Worm (Caenorhabditis elegans) whole organism, L2 larva: ENCODE results near the gene klp-19.

ENCODE experiments used
- C34F6.9 ChIP-seq: fragments of 150-350 bp; optimal IDR thresholded peaks from 2 replicates; lab custom pipeline; 2014; ENCODE audit warnings: missing biosample characterization, missing genetic modification characterization
- R02D3.7 ChIP-seq: fragments of 150-350 bp; optimal IDR thresholded peaks from 2 replicates; lab custom pipeline; 2014; ENCODE audit warnings: missing biosample characterization, missing genetic modification characterization
- Y55F3AM.14 ChIP-seq: fragments of 200-800 bp; sonication (Bioruptor generic); optimal IDR thresholded peaks from 2 replicates; lab custom pipeline; 2018; ENCODE audit warnings: mild to moderate bottlenecking, missing genetic modification characterization, missing compliant biosample characterization
- ZK546.5 ChIP-seq: sonication (generic microtip); optimal IDR thresholded peaks from 2 replicates; lab custom pipeline; 2017; ENCODE audit warnings: missing biosample characterization, missing genetic modification characterization
- alr-1 ChIP-seq: fragments of 150-350 bp; optimal IDR thresholded peaks from 2 replicates; lab custom pipeline; 2014; ENCODE audit warnings: missing biosample characterization, missing genetic modification characterization
- ama-1 ChIP-seq: fragments of 150-350 bp; optimal IDR thresholded peaks from 2 replicates; lab custom pipeline; 2018; ENCODE audit warnings: inconsistent platforms
- blmp-1 ChIP-seq: sonication (generic microtip); optimal IDR thresholded peaks from 2 replicates; lab custom pipeline; 2017; ENCODE audit warnings: missing genetic modification characterization, mild to moderate bottlenecking, missing compliant biosample characterization, antibody characterized with exemption, moderate library complexity; ENCODE audit not compliant: insufficient read depth
- ceh-16 ChIP-seq: fragments of 150-350 bp; optimal IDR thresholded peaks from 2 replicates; lab custom pipeline; 2014; ENCODE audit warnings: missing biosample characterization, missing genetic modification characterization
- ceh-82 ChIP-seq: fragments of 150-350 bp; optimal IDR thresholded peaks from 2 replicates; lab custom pipeline; 2014; ENCODE audit warnings: missing biosample characterization, missing genetic modification characterization
- crh-2 ChIP-seq: sonication (generic microtip); optimal IDR thresholded peaks from 2 replicates; lab custom pipeline; 2017; ENCODE audit warnings: missing biosample characterization, missing genetic modification characterization
- dmd-4 ChIP-seq: sonication (generic microtip); optimal IDR thresholded peaks from 2 replicates; lab custom pipeline; 2017; ENCODE audit warnings: missing biosample characterization, missing genetic modification characterization
- elt-1 ChIP-seq: fragments of 150-350 bp; optimal IDR thresholded peaks from 2 replicates; lab custom pipeline; 2014; ENCODE audit warnings: missing biosample characterization, missing genetic modification characterization
- fos-1 ChIP-seq: fragments of 150-350 bp; optimal IDR thresholded peaks from 2 replicates; lab custom pipeline; 2014; ENCODE audit warnings: missing biosample characterization, missing genetic modification characterization
- gmeb-1 ChIP-seq: fragments of 150-350 bp; optimal IDR thresholded peaks from 2 replicates; lab custom pipeline; 2014; ENCODE audit warnings: missing biosample characterization, missing genetic modification characterization
- lin-13 ChIP-seq: fragments of 150-350 bp; optimal IDR thresholded peaks from 2 replicates; lab custom pipeline; 2014; ENCODE audit warnings: missing biosample characterization, missing genetic modification reagents, missing genetic modification characterization
- lin-39 ChIP-seq: fragments of 150-350 bp; optimal IDR thresholded peaks from 2 replicates; lab custom pipeline; 2014; ENCODE audit warnings: missing biosample characterization, missing genetic modification reagents, missing genetic modification characterization
- lsy-2 ChIP-seq, 2 experiments: fragments of 150-350 bp in 1 of 2; sonication (generic microtip) in 1 of 2; optimal IDR thresholded peaks; 2 replicates each; lab custom pipeline; 2014 to 2017; ENCODE audit warnings: missing biosample characterization in 2 of 2, missing genetic modification characterization in 2 of 2
- mab-5 ChIP-seq: fragments of 150-350 bp; optimal IDR thresholded peaks from 2 replicates; lab custom pipeline; 2014; ENCODE audit warnings: missing biosample characterization, missing genetic modification characterization
- mbf-1 ChIP-seq: sonication (generic microtip); optimal IDR thresholded peaks from 2 replicates; lab custom pipeline; 2017; ENCODE audit warnings: missing biosample characterization, missing genetic modification characterization
- mdl-1 ChIP-seq, 2 experiments: fragments of 150-350 bp in 1 of 2; sonication (generic microtip) in 1 of 2; optimal IDR thresholded peaks; 2 replicates each; lab custom pipeline; 2017; ENCODE audit warnings: missing biosample characterization in 2 of 2, missing genetic modification characterization in 2 of 2
- nhr-10 ChIP-seq: sonication (generic microtip); optimal IDR thresholded peaks from 2 replicates; lab custom pipeline; 2017; ENCODE audit warnings: missing biosample characterization, missing genetic modification characterization
- nhr-11 ChIP-seq: fragments of 150-350 bp; optimal IDR thresholded peaks from 2 replicates; lab custom pipeline; 2014; ENCODE audit warnings: missing biosample characterization, missing genetic modification characterization
- nhr-12 ChIP-seq: fragments of 150-350 bp; optimal IDR thresholded peaks from 2 replicates; lab custom pipeline; 2014; ENCODE audit warnings: missing biosample characterization, missing genetic modification characterization
- nhr-129 ChIP-seq: fragments of 150-350 bp; optimal IDR thresholded peaks from 2 replicates; lab custom pipeline; 2014; ENCODE audit warnings: missing biosample characterization, missing genetic modification characterization
- nhr-23 ChIP-seq: fragments of 150-350 bp; optimal IDR thresholded peaks from 2 replicates; lab custom pipeline; 2014; ENCODE audit warnings: missing biosample characterization, missing genetic modification reagents, missing genetic modification characterization
- nhr-237 ChIP-seq: fragments of 150-350 bp; optimal IDR thresholded peaks from 2 replicates; lab custom pipeline; 2014; ENCODE audit warnings: missing biosample characterization, missing genetic modification characterization
- nhr-25 ChIP-seq: fragments of 150-350 bp; sonication (generic microtip); optimal IDR thresholded peaks from 3 replicates; lab custom pipeline; 2014; ENCODE audit warnings: missing biosample characterization, missing genetic modification characterization
- nhr-6 ChIP-seq: fragments of 150-350 bp; optimal IDR thresholded peaks from 2 replicates; lab custom pipeline; 2014; ENCODE audit warnings: missing biosample characterization, missing genetic modification characterization
- nhr-77 ChIP-seq: fragments of 150-350 bp; optimal IDR thresholded peaks from 2 replicates; lab custom pipeline; 2014; ENCODE audit warnings: missing biosample characterization, missing genetic modification characterization
- peb-1 ChIP-seq: fragments of 150-350 bp; optimal IDR thresholded peaks from 2 replicates; lab custom pipeline; 2014; ENCODE audit warnings: missing biosample characterization, missing genetic modification characterization
- sem-4 ChIP-seq: fragments of 150-350 bp; optimal IDR thresholded peaks from 2 replicates; lab custom pipeline; 2014; ENCODE audit warnings: missing biosample characterization, missing genetic modification reagents, missing genetic modification characterization
- skn-1 ChIP-seq: sonication (generic microtip); optimal IDR thresholded peaks from 2 replicates; lab custom pipeline; 2017; ENCODE audit warnings: missing biosample characterization, missing genetic modification characterization
- sma-3 ChIP-seq: sonication (generic microtip); optimal IDR thresholded peaks from 2 replicates; lab custom pipeline; 2016; ENCODE audit warnings: missing genetic modification reagents, missing genetic modification characterization, missing compliant biosample characterization
- sma-9 ChIP-seq, 2 experiments: fragments of 150-350 bp in 1 of 2; sonication (generic microtip) in 1 of 2; optimal IDR thresholded peaks; 2 replicates each; lab custom pipeline; 2014 to 2016; ENCODE audit warnings: missing genetic modification characterization in 2 of 2, mild to moderate bottlenecking in 1 of 2, missing biosample characterization in 1 of 2, missing compliant biosample characterization in 1 of 2, missing genetic modification reagents in 1 of 2, moderate library complexity in 1 of 2
- unc-39 ChIP-seq: fragments of 150-350 bp; optimal IDR thresholded peaks from 2 replicates; lab custom pipeline; 2014; ENCODE audit warnings: missing biosample characterization, missing genetic modification characterization
- unc-55 ChIP-seq: fragments of 150-350 bp; sonication (generic microtip); optimal IDR thresholded peaks from 3 replicates; lab custom pipeline; 2014; ENCODE audit warnings: missing biosample characterization, missing genetic modification reagents, missing genetic modification characterization
- unc-62 ChIP-seq: fragments of 150-350 bp; optimal IDR thresholded peaks from 2 replicates; lab custom pipeline; 2014; ENCODE audit warnings: missing biosample characterization, missing genetic modification reagents, missing genetic modification characterization
- zag-1 ChIP-seq: fragments of 150-350 bp; optimal IDR thresholded peaks from 2 replicates; lab custom pipeline; 2014; ENCODE audit warnings: missing biosample characterization, missing genetic modification characterization
- ztf-11 ChIP-seq: sonication (generic microtip); optimal IDR thresholded peaks from 2 replicates; lab custom pipeline; 2017; ENCODE audit warnings: missing biosample characterization, missing genetic modification characterization

klp-19 gene

DNA sequence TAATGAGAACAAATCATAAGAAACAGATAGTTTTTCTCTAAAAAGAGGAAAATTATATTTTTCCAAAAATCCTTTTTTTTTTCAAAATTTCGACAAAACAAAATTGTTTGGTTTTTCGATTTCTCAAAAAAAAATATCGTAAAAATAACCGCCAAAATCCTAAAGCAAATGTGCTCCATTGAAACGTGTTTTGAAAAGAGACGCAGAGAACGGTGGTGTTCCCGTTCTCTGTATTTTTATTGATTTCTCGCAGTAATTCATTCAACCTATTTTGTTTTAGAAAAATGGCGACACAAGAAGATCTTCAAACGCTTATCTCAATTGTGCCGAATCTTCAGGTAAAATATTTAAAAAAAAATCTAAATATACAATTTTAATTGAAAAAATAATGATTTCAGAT is 6.7 kb upstream of the klp-19 start, which contains the start of gene Y43F4B.10:
Y43F4B.10 (plus strand) TSS at position 281 of the 400 bp plus-strand sequence.
- TF ChIP-seq unc-62 (GFP tag; lab: Kevin White, UChicago) (no peak), mab-5 (tag; lab: Kevin White, UChicago) (no peak), nhr-11 (no peak), blmp-1 (tag; lab: Kevin White, UChicago) (no peak), ama-1 (lab: Kevin White, UChicago) (no peak), dmd-4 (tag; lab: Kevin White, UChicago) (no peak), gmeb-1 (tag; lab: Kevin White, UChicago) (peak; percentile 8), crh-2 (tag; lab: Kevin White, UChicago) (peak; percentile 27), ZK546.5 (tag; lab: Kevin White, UChicago) (no peak), ztf-11 (no peak), C34F6.9 (tag; lab: Kevin White, UChicago) (peak; percentile 64), nhr-237 (tag; lab: Kevin White, UChicago) (no peak), skn-1 (tag; lab: Kevin White, UChicago) (no peak), lin-13 (GFP tag; lab: Kevin White, UChicago) (no peak), R02D3.7 (no peak), lsy-2 (tag; optimal IDR thresholded peaks at IDR 0.05; lab: Kevin White, UChicago) (peak in 1 of 2 experiments; percentile 60), unc-39 (tag; lab: Kevin White, UChicago) (no peak), nhr-129 (peak; percentile 14), mbf-1 (no peak), nhr-25 (tag; lab: Kevin White, UChicago) (no peak), sma-3 (GFP tag; lab: Kevin White, UChicago) (no peak), zag-1 (tag; lab: Kevin White, UChicago) (no peak), ceh-16 (no peak), unc-55 (GFP tag; lab: Kevin White, UChicago) (peak; percentile 74), sem-4 (tag; lab: Kevin White, UChicago) (no peak), Y55F3AM.14 (GFP tag; lab: Kevin White, UChicago) (no peak), mdl-1 (tag; optimal IDR thresholded peaks at IDR 0.05; lab: Kevin White, UChicago) (no peak)

DNA sequence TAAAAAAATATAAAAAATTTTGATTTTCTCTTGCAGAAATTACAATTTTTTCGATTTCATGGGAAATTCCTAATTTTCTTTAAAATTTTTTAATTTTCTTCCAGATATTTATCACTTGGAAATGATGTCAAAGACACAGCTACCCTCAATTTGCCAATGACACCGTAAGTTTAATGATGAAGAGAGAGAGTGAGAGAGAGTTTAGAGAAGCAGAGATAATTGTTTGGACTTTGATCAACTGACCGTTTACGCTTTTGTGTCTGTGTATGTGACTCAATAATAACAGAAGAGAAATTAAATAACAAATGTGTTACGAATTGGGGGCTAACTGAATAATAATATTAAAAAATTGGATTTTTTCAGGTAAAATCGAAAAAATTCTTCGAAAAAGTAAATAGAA is 3.5 kb upstream of the klp-19 start:
- TF ChIP-seq ceh-82 (no peak), lsy-2 (tag; optimal IDR thresholded peaks at IDR 0.05; lab: Kevin White, UChicago) (peak in 1 of 2 experiments; percentile 27), crh-2 (tag; lab: Kevin White, UChicago) (peak; percentile 48), C34F6.9 (tag; lab: Kevin White, UChicago) (peak; percentile 11), nhr-25 (tag; lab: Kevin White, UChicago) (peak; percentile 32), elt-1 (tag; lab: Kevin White, UChicago) (no peak), fos-1 (tag; lab: Kevin White, UChicago) (peak; percentile 66), gmeb-1 (tag; lab: Kevin White, UChicago) (peak; percentile 36)
- TF ChIP-seq, all 48 proteins: peak for 6

DNA sequence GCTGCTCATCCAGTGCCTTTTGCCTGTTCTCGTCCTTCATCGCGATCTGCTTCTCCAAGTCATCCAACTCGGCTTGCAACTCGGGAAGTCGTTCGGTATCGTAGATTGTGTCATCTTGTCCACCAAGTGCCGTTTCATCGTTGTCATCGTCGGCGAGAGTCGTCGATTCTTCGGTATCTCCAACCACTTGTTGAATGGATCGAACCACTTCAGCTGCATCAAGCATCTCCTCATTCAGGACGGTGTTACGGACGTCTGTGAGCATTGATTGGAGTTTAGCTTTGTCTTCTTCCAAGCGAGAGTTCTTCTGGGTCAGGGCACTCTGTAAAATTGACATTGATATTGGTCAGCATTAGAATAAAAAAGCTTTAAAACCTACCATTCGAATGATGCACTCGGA is 1.5 kb downstream of the klp-19 start:
- no peak for TF ChIP-seq peb-1 (tag; lab: Kevin White, UChicago)
- no peak for TF ChIP-seq nhr-77
- no peak for TF ChIP-seq fos-1 (tag; lab: Kevin White, UChicago)
- TF ChIP-seq ztf-11, result no peak
- TF ChIP-seq ZK546.5 (tag; lab: Kevin White, UChicago), result no peak
- TF ChIP-seq skn-1 (tag; lab: Kevin White, UChicago), result no peak
- TF ChIP-seq alr-1 (tag; lab: Kevin White, UChicago), result no peak
- TF ChIP-seq C34F6.9 (tag; lab: Kevin White, UChicago), result no peak
- TF ChIP-seq R02D3.7, result no peak
- TF ChIP-seq ama-1 (lab: Kevin White, UChicago), result no peak
- TF ChIP-seq nhr-12, result no peak
- TF ChIP-seq unc-39 (tag; lab: Kevin White, UChicago), result no peak
- no peak for TF ChIP-seq unc-55 (GFP tag; lab: Kevin White, UChicago)
- no peak for TF ChIP-seq nhr-23 (tag; lab: Kevin White, UChicago)
- no peak for TF ChIP-seq elt-1 (tag; lab: Kevin White, UChicago)

DNA sequence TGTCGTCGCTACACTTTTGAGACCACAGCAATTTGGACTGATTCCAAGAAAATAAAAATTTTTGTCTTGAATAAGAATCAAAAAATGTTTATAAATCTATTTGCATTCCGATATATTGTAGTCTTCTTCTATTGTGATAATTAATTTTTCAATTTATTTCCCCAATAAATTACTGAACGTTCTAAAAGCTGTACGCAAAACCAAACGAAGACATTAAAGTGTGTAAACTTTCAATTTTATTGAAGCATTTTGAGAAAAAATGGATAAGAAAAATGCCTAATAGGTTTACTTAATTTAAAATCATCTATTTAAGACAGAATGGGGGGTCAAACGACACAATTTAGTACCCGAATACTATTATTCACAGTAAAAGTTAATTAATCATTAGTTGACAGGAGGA is 4.5 kb downstream of the klp-19 start:
- TF ChIP-seq zag-1 (tag; lab: Kevin White, UChicago) (no peak), lin-39 (tag; lab: Kevin White, UChicago) (no peak), nhr-6 (tag; lab: Kevin White, UChicago) (no peak), nhr-237 (tag; lab: Kevin White, UChicago) (no peak), lsy-2 (tag; optimal IDR thresholded peaks at IDR 0.05; lab: Kevin White, UChicago) (no peak), ceh-82 (no peak), dmd-4 (tag; lab: Kevin White, UChicago) (no peak), mab-5 (tag; lab: Kevin White, UChicago) (no peak), nhr-10 (tag; lab: Kevin White, UChicago) (no peak), alr-1 (tag; lab: Kevin White, UChicago) (no peak), sma-9 (GFP tag; optimal IDR thresholded peaks at IDR 0.05; lab: Kevin White, UChicago) (no peak), sma-9 (tag; optimal IDR thresholded peaks at IDR 0.05; lab: Kevin White, UChicago) (no peak), crh-2 (tag; lab: Kevin White, UChicago) (no peak), mdl-1 (tag; optimal IDR thresholded peaks at IDR 0.05; lab: Kevin White, UChicago) (no peak), C34F6.9 (tag; lab: Kevin White, UChicago) (no peak), sem-4 (tag; lab: Kevin White, UChicago) (no peak), ceh-16 (no peak)
